Worm (Caenorhabditis elegans): ENCODE measurements around the gene Y53F4B.9.
"Not testable (repeated sequence)": the region's sequence is repeated elsewhere in the genome, so short reads cannot be mapped to it uniquely, and the experiment has no call there.

DNA sequence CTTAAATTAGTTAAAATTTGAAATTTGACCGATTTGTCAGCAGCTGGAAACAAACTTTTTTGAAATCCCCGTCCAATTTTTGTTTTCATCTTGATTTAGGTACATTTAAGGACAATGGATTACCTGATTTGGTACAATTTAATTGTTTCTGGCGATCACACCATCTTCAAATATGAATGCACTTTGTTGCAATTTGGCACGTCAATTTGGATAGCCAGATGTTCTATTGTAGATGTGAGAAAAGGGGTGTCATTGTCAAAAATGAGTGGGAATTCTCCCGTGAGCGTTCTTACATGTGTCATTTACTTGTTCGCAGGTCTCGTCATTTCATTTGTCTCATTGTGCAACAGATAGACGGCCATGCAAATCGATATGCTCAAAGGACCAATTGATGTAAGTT, 22.0 kb downstream of the Y53F4B.9 start, which contains the start of gene Y53F4B.43:
- TF ChIP-seq sea-1 (GFP tag; conservative IDR thresholded peaks at IDR 0.05); ama-1 (optimal IDR thresholded peaks at IDR 0.05); hmbx-1 (tag; optimal IDR thresholded peaks at IDR 0.05); pes-1 (GFP tag; IDR thresholded peaks at IDR 0.05); flt-1 (GFP tag; IDR thresholded peaks at IDR 0.05); tbx-11 (GFP tag; IDR thresholded peaks at IDR 0.05); hmg-4 (GFP tag; optimal IDR thresholded peaks at IDR 0.05); aly-1 (tag; optimal IDR thresholded peaks at IDR 0.05); tra-4 (tag; optimal IDR thresholded peaks at IDR 0.05): not testable (repeated sequence)

All from whole organism, early embryonic.